Fruit fly (Drosophila melanogaster) whole organism, embryonic: ENCODE results near the gene Nak.

Source experiments
- ATbp ChIP-seq: fragments of 200-800 bp; sonication (Bioruptor generic); optimal IDR thresholded peaks from 2 replicates; lab custom pipeline; 2017; ENCODE audit warnings: missing biosample characterization, mild to moderate bottlenecking, missing genetic modification characterization, missing genetic modification reagents
- Asciz ChIP-seq: fragments of 200-800 bp; sonication (Bioruptor generic); optimal IDR thresholded peaks from 2 replicates; lab custom pipeline; 2017; ENCODE audit warnings: missing biosample characterization, mild to moderate bottlenecking, missing genetic modification characterization, missing genetic modification reagents
- Blimp-1 ChIP-seq: fragments of 200-800 bp; sonication (Bioruptor generic); optimal IDR thresholded peaks from 3 replicates; lab custom pipeline; 2018; ENCODE audit warnings: missing biosample characterization, missing genetic modification characterization, mild to moderate bottlenecking, moderate library complexity, missing genetic modification reagents
- CG10274 ChIP-seq: fragments of 200-800 bp; sonication (Bioruptor generic); optimal IDR thresholded peaks from 3 replicates; lab custom pipeline; 2017; ENCODE audit warnings: missing biosample characterization, mild to moderate bottlenecking, missing genetic modification characterization
- CG10431 ChIP-seq: fragments of 200-800 bp; sonication (Bioruptor generic); optimal IDR thresholded peaks from 3 replicates; lab custom pipeline; 2018; ENCODE audit warnings: missing biosample characterization, mild to moderate bottlenecking, missing genetic modification characterization
- CG14710 ChIP-seq: fragments of 200-800 bp; sonication (Bioruptor generic); optimal IDR thresholded peaks from 3 replicates; lab custom pipeline; 2019; ENCODE audit warnings: missing biosample characterization, mild to moderate bottlenecking, missing genetic modification characterization, moderate library complexity
- CG1602 ChIP-seq: fragments of 200-800 bp; sonication (Bioruptor generic); optimal IDR thresholded peaks from 3 replicates; lab custom pipeline; 2016; ENCODE audit warnings: missing biosample characterization, missing genetic modification characterization
- CG2712 ChIP-seq: fragments of 200-800 bp; optimal IDR thresholded peaks from 3 replicates; lab custom pipeline; 2019; ENCODE audit warnings: missing biosample characterization, mild to moderate bottlenecking, missing genetic modification characterization, moderate library complexity
- CG30431 ChIP-seq: fragments of 200-800 bp; sonication (Bioruptor generic); optimal IDR thresholded peaks from 2 replicates; lab custom pipeline; 2017; ENCODE audit warnings: missing biosample characterization, missing genetic modification characterization
- CG31441 ChIP-seq: fragments of 200-800 bp; sonication (Bioruptor generic); IDR thresholded peaks from 2 replicates; pipeline ENCODE4 v1.3.6; 2022; ENCODE audit warnings: missing biosample characterization, missing genetic modification characterization
- CG32767 ChIP-seq: fragments of 200-800 bp; sonication (Bioruptor generic); IDR thresholded peaks from 2 replicates; pipeline ENCODE4 v1.3.6; 2022; ENCODE audit warnings: missing biosample characterization, missing genetic modification characterization
- CG34422 ChIP-seq: fragments of 200-800 bp; sonication (Bioruptor generic); IDR thresholded peaks from 3 replicates; pipeline ENCODE4 v1.3.6; 2022; ENCODE audit warnings: missing biosample characterization, missing genetic modification characterization
- CoRest ChIP-seq: fragments of 200-800 bp; sonication (Bioruptor generic); optimal IDR thresholded peaks from 3 replicates; lab custom pipeline; 2018; ENCODE audit warnings: missing biosample characterization, mild to moderate bottlenecking, missing genetic modification characterization, moderate library complexity
- Dbx ChIP-seq: fragments of 200-800 bp; sonication (Bioruptor generic); IDR thresholded peaks from 3 replicates; pipeline ENCODE4 v1.3.6; 2022; ENCODE audit warnings: missing biosample characterization, missing genetic modification characterization
- Dfd ChIP-seq, 2 experiments: fragments of >200 bp; optimal IDR thresholded peaks; 2 replicates each; lab custom pipeline; 2017; ENCODE audit warnings: missing biosample characterization in 2 of 2, missing genetic modification characterization in 2 of 2
- Dp ChIP-seq: fragments of 200-800 bp; sonication (Bioruptor generic); optimal IDR thresholded peaks from 2 replicates; lab custom pipeline; 2018; ENCODE audit warnings: missing biosample characterization, mild to moderate bottlenecking, missing genetic modification characterization, moderate library complexity
- Fer1 ChIP-seq: fragments of 200-800 bp; sonication (Bioruptor generic); optimal IDR thresholded peaks from 2 replicates; lab custom pipeline; 2017; ENCODE audit warnings: missing biosample characterization, mild to moderate bottlenecking, missing genetic modification characterization
- GATAe ChIP-seq: fragments of 200-800 bp; sonication (Bioruptor generic); conservative IDR thresholded peaks from 2 replicates; pipeline ENCODE4 v1.3.6; 2022; ENCODE audit warnings: missing biosample characterization, missing genetic modification characterization
- Hr3 ChIP-seq: fragments of 200-800 bp; sonication (Bioruptor generic); optimal IDR thresholded peaks from 3 replicates; lab custom pipeline; 2016; ENCODE audit warnings: missing biosample characterization, missing genetic modification characterization
- Lpt ChIP-seq: fragments of >200 bp; optimal IDR thresholded peaks from 2 replicates; lab custom pipeline; 2018; ENCODE audit warnings: missing biosample characterization, missing genetic modification characterization
- Mad ChIP-seq: fragments of 200-800 bp; sonication (Bioruptor generic); optimal IDR thresholded peaks from 2 replicates; lab custom pipeline; 2016; ENCODE audit warnings: missing biosample characterization, missing genetic modification characterization
- Poxn ChIP-seq: fragments of 200-800 bp; sonication (Bioruptor generic); IDR thresholded peaks from 2 replicates; pipeline ENCODE4 v1.3.6; 2022; ENCODE audit warnings: missing biosample characterization, missing genetic modification characterization
- Ptx1 ChIP-seq: fragments of 200-800 bp; sonication (Bioruptor generic); IDR thresholded peaks from 2 replicates; pipeline ENCODE4 v1.3.6; 2022; ENCODE audit warnings: missing biosample characterization, missing genetic modification characterization
- Rx ChIP-seq: fragments of 200-800 bp; sonication (Bioruptor generic); IDR thresholded peaks from 2 replicates; pipeline ENCODE4 v1.3.6; 2022; ENCODE audit warnings: missing biosample characterization, missing genetic modification characterization
- Sin3A ChIP-seq: fragments of >200 bp; optimal IDR thresholded peaks from 2 replicates; lab custom pipeline; 2018
- Spps ChIP-seq: fragments of 200-800 bp; sonication (Bioruptor generic); optimal IDR thresholded peaks from 2 replicates; lab custom pipeline; 2018; ENCODE audit warnings: missing biosample characterization, mild to moderate bottlenecking, missing genetic modification characterization
- Trl ChIP-seq, 3 experiments: fragments of >200 bp in 2 of 3; fragments of 200-800 bp in 1 of 3; sonication (Bioruptor generic) in 1 of 3; optimal IDR thresholded peaks; 2 replicates in 1 of 3; 3 replicates in 2 of 3; lab custom pipeline; 2016 to 2017; ENCODE audit warnings: missing biosample characterization in 1 of 3, missing genetic modification characterization in 1 of 3
- Vsx1 ChIP-seq: fragments of 200-800 bp; sonication (Bioruptor generic); optimal IDR thresholded peaks from 2 replicates; lab custom pipeline; 2017; ENCODE audit warnings: missing biosample characterization, mild to moderate bottlenecking, missing genetic modification characterization, missing genetic modification reagents
- Xrp1 ChIP-seq: fragments of 200-800 bp; sonication (Bioruptor generic); IDR thresholded peaks from 2 replicates; pipeline ENCODE4 v1.3.6; 2022; ENCODE audit warnings: missing biosample characterization, missing genetic modification characterization
- YL-1 ChIP-seq: fragments of 200-800 bp; sonication (Bioruptor generic); optimal IDR thresholded peaks from 3 replicates; lab custom pipeline; 2017; ENCODE audit warnings: missing biosample characterization, mild to moderate bottlenecking, missing genetic modification characterization
- ase ChIP-seq: fragments of 200-800 bp; sonication (Bioruptor generic); IDR thresholded peaks from 3 replicates; pipeline ENCODE4 v1.3.6; 2022; ENCODE audit warnings: missing biosample characterization, missing genetic modification characterization
- bsh ChIP-seq, 2 experiments: fragments of 200-800 bp; sonication (Bioruptor generic); optimal IDR thresholded peaks; 2 replicates each; lab custom pipeline; 2017 to 2018; ENCODE audit warnings: mild to moderate bottlenecking in 2 of 2, missing biosample characterization in 2 of 2, missing genetic modification characterization in 2 of 2, moderate library complexity in 1 of 2
- chinmo ChIP-seq: fragments of 200-800 bp; sonication (Bioruptor generic); IDR thresholded peaks from 4 replicates; pipeline ENCODE4 v1.3.6; 2022; ENCODE audit warnings: missing biosample characterization, missing genetic modification characterization; ENCODE audit not compliant: partially characterized antibody
- ci ChIP-seq: fragments of 200-800 bp; sonication (Bioruptor generic); IDR thresholded peaks from 3 replicates; pipeline ENCODE4 v1.3.6; 2022; ENCODE audit warnings: missing biosample characterization, missing genetic modification characterization
- crp ChIP-seq, 2 experiments: fragments of 200-800 bp; sonication (Bioruptor generic); optimal IDR thresholded peaks; 2 replicates in 1 of 2; 3 replicates in 1 of 2; lab custom pipeline; 2017; ENCODE audit warnings: missing biosample characterization in 2 of 2, missing genetic modification characterization in 2 of 2, mild to moderate bottlenecking in 1 of 2, moderate library complexity in 1 of 2
- dmrt99B ChIP-seq: fragments of 200-800 bp; sonication (Bioruptor generic); optimal IDR thresholded peaks from 2 replicates; lab custom pipeline; 2018; ENCODE audit warnings: missing biosample characterization, mild to moderate bottlenecking, missing genetic modification characterization, moderate library complexity
- dysf ChIP-seq: fragments of 200-800 bp; sonication (Bioruptor generic); IDR thresholded peaks from 3 replicates; pipeline ENCODE4 v1.3.6; 2022; ENCODE audit warnings: missing biosample characterization, missing genetic modification characterization
- esg ChIP-seq: fragments of 200-800 bp; sonication (Bioruptor generic); conservative IDR thresholded peaks from 2 replicates; pipeline ENCODE4 v1.3.6; 2022; ENCODE audit warnings: missing biosample characterization, missing genetic modification characterization
- eve ChIP-seq, 2 experiments: fragments of >200 bp; optimal IDR thresholded peaks; 2 replicates each; lab custom pipeline; 2017; ENCODE audit warnings: missing biosample characterization in 2 of 2, missing genetic modification characterization in 2 of 2
- ewg ChIP-seq: fragments of 200-800 bp; sonication (Bioruptor generic); optimal IDR thresholded peaks from 3 replicates; lab custom pipeline; 2017; ENCODE audit warnings: mild to moderate bottlenecking, missing biosample characterization, missing genetic modification reagents, missing genetic modification characterization
- fd96Cb ChIP-seq: fragments of 200-800 bp; sonication (Bioruptor generic); optimal IDR thresholded peaks from 2 replicates; lab custom pipeline; 2018; ENCODE audit warnings: missing biosample characterization, mild to moderate bottlenecking, missing genetic modification characterization, moderate library complexity
- gsb-n ChIP-seq: fragments of 200-800 bp; sonication (Bioruptor generic); optimal IDR thresholded peaks from 3 replicates; lab custom pipeline; 2018; ENCODE audit warnings: missing biosample characterization, mild to moderate bottlenecking, missing genetic modification characterization
- ham ChIP-seq: fragments of 200-800 bp; sonication (Bioruptor generic); IDR thresholded peaks from 2 replicates; pipeline ENCODE4 v1.3.6; 2022; ENCODE audit warnings: missing biosample characterization, missing genetic modification characterization
- lola ChIP-seq, 3 experiments: fragments of >200 bp in 2 of 3; fragments of 200-800 bp in 1 of 3; sonication (Bioruptor generic) in 1 of 3; optimal IDR thresholded peaks; 2 replicates each; lab custom pipeline; 2017 to 2019; ENCODE audit warnings: missing biosample characterization in 3 of 3, missing genetic modification characterization in 3 of 3, mild to moderate bottlenecking in 1 of 3, moderate library complexity in 1 of 3
- scrt ChIP-seq: fragments of 200-800 bp; sonication (Bioruptor generic); optimal IDR thresholded peaks from 2 replicates; lab custom pipeline; 2018; ENCODE audit warnings: missing biosample characterization, mild to moderate bottlenecking, missing genetic modification characterization, moderate library complexity
- toy ChIP-seq: fragments of 200-800 bp; sonication (Bioruptor generic); IDR thresholded peaks from 2 replicates; pipeline ENCODE4 v1.3.6; 2022; ENCODE audit warnings: missing biosample characterization, missing genetic modification characterization
- trem ChIP-seq: fragments of 200-800 bp; optimal IDR thresholded peaks from 3 replicates; lab custom pipeline; 2019; ENCODE audit warnings: missing biosample characterization, mild to moderate bottlenecking, missing genetic modification characterization, moderate library complexity
- unc-4 ChIP-seq: fragments of 200-800 bp; sonication (Bioruptor generic); IDR thresholded peaks from 2 replicates; pipeline ENCODE4 v1.3.6; 2022; ENCODE audit warnings: missing biosample characterization, missing genetic modification characterization; ENCODE audit not compliant: partially characterized antibody
- vnd ChIP-seq: fragments of 200-800 bp; sonication (Bioruptor generic); IDR thresholded peaks from 3 replicates; pipeline ENCODE4 v1.3.6; 2022; ENCODE audit warnings: missing biosample characterization, missing genetic modification characterization; ENCODE audit not compliant: partially characterized antibody

Nak gene

dm6 chr2L:18981947-18982579, 13.5 kb upstream of the Nak start (continued):
- TF ChIP-seq GATAe (GFP tag; lab: Robert Waterston, UW) (no peak), Hr3 (GFP tag; lab: Kevin White, UChicago) (peak; percentile 11), Lpt (GFP tag; lab: Kevin White, UChicago) (no peak), crp (GFP tag; optimal IDR thresholded peaks at IDR 0.05; lab: Kevin White, UChicago) (no peak), chinmo (GFP tag; lab: Robert Waterston, UW) (no peak), scrt (GFP tag; lab: Kevin White, UChicago) (no peak), CG10274 (GFP tag; lab: Kevin White, UChicago) (no peak), Ptx1 (GFP tag; lab: Robert Waterston, UW) (0 out of 2 replicates have a peak, but pooled peaks have one; percentile 8), Dp (GFP tag; lab: Kevin White, UChicago) (no peak), CG31441 (GFP tag; lab: Robert Waterston, UW) (peak; percentile 51; the same call in 1 of the 2 replicates), Blimp-1 (GFP tag; lab: Kevin White, UChicago) (peak; percentile 54), Rx (GFP tag; lab: Robert Waterston, UW) (no peak), Poxn (GFP tag; lab: Robert Waterston, UW) (no peak), CG10431 (GFP tag; lab: Kevin White, UChicago) (peak; percentile 55), bsh (GFP tag; optimal IDR thresholded peaks at IDR 0.05; lab: Kevin White, UChicago) (peak; percentile 65 to 75), CG30431 (GFP tag; lab: Kevin White, UChicago) (peak; percentile 25), ewg (GFP tag; lab: Kevin White, UChicago) (peak; percentile 11), Xrp1 (peak; percentile 55), CG32767 (GFP tag; lab: Robert Waterston, UW) (0 out of 2 replicates have a peak, but pooled peaks have one; percentile 9), dysf (GFP tag; lab: Robert Waterston, UW) (no peak), unc-4 (GFP tag; lab: Robert Waterston, UW) (no peak), Mad (no peak), CoRest (tag; lab: Kevin White, UChicago) (peak; percentile 16), Trl (optimal IDR thresholded peaks at IDR 0.05; lab: Kevin White, UChicago) (no peak), Trl (GFP tag; optimal IDR thresholded peaks at IDR 0.05; lab: Kevin White, UChicago) (no peak), toy (GFP tag; lab: Robert Waterston, UW) (no peak), YL-1 (no peak), Spps (peak; percentile 24), gsb-n (peak; percentile 59), Asciz (peak; percentile 24), fd96Cb (tag; lab: Kevin White, UChicago) (peak; percentile 48), dmrt99B (tag; lab: Kevin White, UChicago) (peak; percentile 68), Sin3A (lab: Kevin White, UChicago) (no peak), lola (GFP tag; optimal IDR thresholded peaks at IDR 0.05; lab: Kevin White, UChicago) (peak in 1 of 3 experiments; percentile 40), ase (no peak), CG14710 (peak; percentile 22), CG1602 (GFP tag; lab: Kevin White, UChicago) (peak; percentile 7), ham (GFP tag; lab: Robert Waterston, UW) (no peak), trem (tag; lab: Kevin White, UChicago) (peak; percentile 32), ATbp (GFP tag; lab: Kevin White, UChicago) (peak; percentile 53), Dbx (GFP tag; lab: Robert Waterston, UW) (no peak), ci (GFP tag; lab: Robert Waterston, UW) (peak; percentile 22; the same call in 1 of the 3 replicates), CG2712 (tag; lab: Kevin White, UChicago) (peak; percentile 65), eve (GFP tag; optimal IDR thresholded peaks at IDR 0.05; lab: Kevin White, UChicago) (peak in 1 of 2 experiments; percentile 34), Fer1 (no peak), Vsx1 (GFP tag; lab: Kevin White, UChicago) (peak; percentile 36), CG34422 (no peak), vnd (GFP tag; lab: Robert Waterston, UW) (no peak), Dfd (GFP tag; optimal IDR thresholded peaks at IDR 0.05; lab: Kevin White, UChicago) (no peak), esg (no peak)
